Worm (Caenorhabditis elegans) whole organism, L4/young adult: Measurements from ENCODE around the gene srv-28.

ENCODE experiments used
- W03F9.2 ChIP-seq: fragments of 150-350 bp; optimal IDR thresholded peaks from 2 replicates; lab custom pipeline; 2014; ENCODE audit warnings: missing biosample characterization, missing genetic modification characterization
- him-1 ChIP-seq: sonication (generic microtip); optimal IDR thresholded peaks from 2 replicates; lab custom pipeline; 2016; ENCODE audit warnings: missing genotype, missing genetic modification reagents, missing genetic modification characterization, missing compliant biosample characterization

DNA sequence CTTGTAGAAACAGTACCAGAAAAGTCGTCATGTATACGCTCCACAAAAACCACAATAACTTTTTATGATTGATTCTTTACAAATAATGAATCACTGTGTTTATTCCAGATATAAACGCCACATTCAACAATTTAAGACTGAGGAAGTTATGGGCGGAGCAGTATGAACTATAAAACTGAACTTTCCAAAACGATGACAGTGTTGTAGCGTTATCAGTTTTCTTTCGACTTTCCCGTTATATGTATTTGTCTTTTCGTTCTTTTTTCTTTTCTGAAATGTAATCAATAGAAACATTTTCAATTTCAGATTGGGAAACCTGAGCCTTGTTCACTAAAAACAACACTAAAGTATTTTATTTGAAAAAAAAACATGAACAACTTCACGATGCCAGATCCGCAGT, 46.1 kb downstream of the srv-28 start, which contains the start of gene C49A9.9:
- no peak for TF ChIP-seq him-1 (tag; lab: Kevin White, UChicago)
- TF ChIP-seq W03F9.2 (tag; lab: Kevin White, UChicago) = no peak
